Fruit fly (Drosophila melanogaster) whole organism, embryonic: ENCODE measurements around the gene CG3726.

Experiments used
- Asciz ChIP-seq: fragments of 200-800 bp; sonication (Bioruptor generic); optimal IDR thresholded peaks from 2 replicates; lab custom pipeline; 2017; ENCODE audit warnings: missing biosample characterization, mild to moderate bottlenecking, missing genetic modification characterization, missing genetic modification reagents
- BEAF-32 ChIP-seq: fragments of 200-800 bp; sonication (Bioruptor generic); optimal IDR thresholded peaks from 3 replicates; lab custom pipeline; 2017; ENCODE audit warnings: missing biosample characterization, missing genetic modification characterization, mild to moderate bottlenecking, moderate library complexity, missing genetic modification reagents
- C15 ChIP-seq: fragments of 200-800 bp; sonication (Bioruptor generic); IDR thresholded peaks from 3 replicates; pipeline ENCODE4 v1.3.6; 2022; ENCODE audit warnings: missing biosample characterization, missing genetic modification characterization
- CG1024 ChIP-seq: fragments of 200-800 bp; sonication (Bioruptor generic); IDR thresholded peaks from 2 replicates; pipeline ENCODE4 v1.3.6; 2022; ENCODE audit warnings: missing biosample characterization, missing genetic modification characterization
- CG10366 ChIP-seq: fragments of 200-800 bp; sonication (Bioruptor generic); IDR thresholded peaks from 2 replicates; pipeline ENCODE4 v1.3.6; 2022; ENCODE audit warnings: missing biosample characterization, missing genetic modification characterization
- CG11398 ChIP-seq: fragments of 200-800 bp; sonication (Bioruptor generic); optimal IDR thresholded peaks from 2 replicates; lab custom pipeline; 2016; ENCODE audit warnings: missing biosample characterization, missing genetic modification characterization
- CG11504 ChIP-seq: fragments of 200-800 bp; sonication (Bioruptor generic); optimal IDR thresholded peaks from 3 replicates; lab custom pipeline; 2019; ENCODE audit warnings: missing biosample characterization, mild to moderate bottlenecking, missing genetic modification characterization, moderate library complexity
- CG12391 ChIP-seq: fragments of 200-800 bp; sonication (Bioruptor generic); optimal IDR thresholded peaks from 3 replicates; lab custom pipeline; 2018; ENCODE audit warnings: missing biosample characterization, mild to moderate bottlenecking, missing genetic modification characterization, moderate library complexity
- CG12744 ChIP-seq: fragments of 200-800 bp; sonication (Bioruptor generic); optimal IDR thresholded peaks from 2 replicates; lab custom pipeline; 2016; ENCODE audit warnings: missing biosample characterization, missing genetic modification characterization
- CG15479 ChIP-seq: fragments of 200-800 bp; sonication (Bioruptor generic); optimal IDR thresholded peaks from 3 replicates; lab custom pipeline; 2019; ENCODE audit warnings: missing biosample characterization, mild to moderate bottlenecking, missing genetic modification characterization, moderate library complexity
- CG17328 ChIP-seq: fragments of 200-800 bp; sonication (Bioruptor generic); IDR thresholded peaks from 2 replicates; pipeline ENCODE4 v1.3.6; 2022; ENCODE audit warnings: missing biosample characterization, missing genetic modification characterization
- CG17612 ChIP-seq: fragments of 200-800 bp; sonication (Bioruptor generic); IDR thresholded peaks from 2 replicates; pipeline ENCODE4 v1.3.6; 2022; ENCODE audit warnings: missing biosample characterization, missing genetic modification characterization
- CG2712 ChIP-seq: fragments of 200-800 bp; optimal IDR thresholded peaks from 3 replicates; lab custom pipeline; 2019; ENCODE audit warnings: missing biosample characterization, mild to moderate bottlenecking, missing genetic modification characterization, moderate library complexity
- CG2889 ChIP-seq: fragments of 200-800 bp; sonication (Bioruptor generic); IDR thresholded peaks from 3 replicates; pipeline ENCODE4 v1.3.6; 2022; ENCODE audit warnings: missing biosample characterization, missing genetic modification characterization
- CG31388 ChIP-seq: fragments of 200-800 bp; sonication (Bioruptor generic); optimal IDR thresholded peaks from 2 replicates; lab custom pipeline; 2016; ENCODE audit warnings: missing biosample characterization, missing genetic modification characterization
- CG32767 ChIP-seq: fragments of 200-800 bp; sonication (Bioruptor generic); IDR thresholded peaks from 2 replicates; pipeline ENCODE4 v1.3.6; 2022; ENCODE audit warnings: missing biosample characterization, missing genetic modification characterization
- CG33213 ChIP-seq: fragments of 200-800 bp; sonication (Bioruptor generic); optimal IDR thresholded peaks from 3 replicates; lab custom pipeline; 2016; ENCODE audit warnings: missing biosample characterization, missing genetic modification characterization
- CG8290 ChIP-seq, 3 experiments: fragments of 200-800 bp; sonication (Bioruptor generic); optimal IDR thresholded peaks; 2 replicates each; lab custom pipeline; 2016 to 2019; ENCODE audit warnings: missing biosample characterization in 3 of 3, missing genetic modification characterization in 3 of 3, mild to moderate bottlenecking in 2 of 3, moderate library complexity in 1 of 3
- E2f2 ChIP-seq: fragments of 200-800 bp; sonication (Bioruptor generic); IDR thresholded peaks from 2 replicates; pipeline ENCODE4 v1.3.6; 2022; ENCODE audit warnings: missing biosample characterization, missing genetic modification characterization
- Fer3 ChIP-seq: fragments of 200-800 bp; sonication (Bioruptor generic); optimal IDR thresholded peaks from 2 replicates; lab custom pipeline; 2018; ENCODE audit warnings: missing biosample characterization, mild to moderate bottlenecking, missing genetic modification characterization, moderate library complexity
- Meics ChIP-seq: fragments of 200-800 bp; sonication (Bioruptor generic); optimal IDR thresholded peaks from 2 replicates; lab custom pipeline; 2017; ENCODE audit warnings: missing biosample characterization, mild to moderate bottlenecking, missing genetic modification characterization
- Pdp1 ChIP-seq, 2 experiments: fragments of 200-800 bp; sonication (Bioruptor generic); optimal IDR thresholded peaks; 3 replicates each; lab custom pipeline; 2016; ENCODE audit warnings: missing biosample characterization in 2 of 2, missing genetic modification characterization in 2 of 2, mild to moderate bottlenecking in 1 of 2, moderate library complexity in 1 of 2
- Sox102F ChIP-seq: fragments of 200-800 bp; sonication (Bioruptor generic); optimal IDR thresholded peaks from 2 replicates; lab custom pipeline; 2018; ENCODE audit warnings: missing biosample characterization, mild to moderate bottlenecking, missing genetic modification characterization, moderate library complexity
- Spps ChIP-seq: fragments of 200-800 bp; sonication (Bioruptor generic); optimal IDR thresholded peaks from 2 replicates; lab custom pipeline; 2018; ENCODE audit warnings: missing biosample characterization, mild to moderate bottlenecking, missing genetic modification characterization
- TFAM ChIP-seq: fragments of 200-800 bp; sonication (Bioruptor generic); optimal IDR thresholded peaks from 2 replicates; lab custom pipeline; 2017; ENCODE audit warnings: missing biosample characterization, missing genetic modification characterization, inconsistent platforms
- Trl ChIP-seq, 3 experiments: fragments of >200 bp in 2 of 3; fragments of 200-800 bp in 1 of 3; sonication (Bioruptor generic) in 1 of 3; optimal IDR thresholded peaks; 2 replicates in 1 of 3; 3 replicates in 2 of 3; lab custom pipeline; 2016 to 2017; ENCODE audit warnings: missing biosample characterization in 1 of 3, missing genetic modification characterization in 1 of 3
- al ChIP-seq: fragments of 200-800 bp; sonication (Bioruptor generic); IDR thresholded peaks from 2 replicates; pipeline ENCODE4 v1.3.6; 2022; ENCODE audit warnings: missing biosample characterization, missing genetic modification characterization
- dati ChIP-seq: fragments of 200-800 bp; sonication (Bioruptor generic); IDR thresholded peaks from 2 replicates; pipeline ENCODE4 v1.3.6; 2022; ENCODE audit warnings: missing biosample characterization, missing genetic modification characterization
- dm ChIP-seq: fragments of 200-800 bp; sonication (Bioruptor generic); optimal IDR thresholded peaks from 3 replicates; lab custom pipeline; 2016; ENCODE audit warnings: missing biosample characterization, missing genetic modification characterization
- dpn ChIP-seq, 2 experiments: fragments of 200-800 bp; sonication (Bioruptor generic); optimal IDR thresholded peaks; 3 replicates each; lab custom pipeline; 2016; ENCODE audit warnings: missing biosample characterization in 2 of 2, missing genetic modification characterization in 2 of 2
- gem ChIP-seq: fragments of 200-800 bp; sonication (Bioruptor generic); optimal IDR thresholded peaks from 2 replicates; lab custom pipeline; 2019; ENCODE audit warnings: missing biosample characterization, mild to moderate bottlenecking, missing genetic modification characterization, moderate library complexity
- gfzf ChIP-seq: fragments of 200-800 bp; sonication (Bioruptor generic); optimal IDR thresholded peaks from 2 replicates; lab custom pipeline; 2016; ENCODE audit warnings: missing biosample characterization, mild to moderate bottlenecking, missing genetic modification characterization, moderate library complexity
- ken ChIP-seq: fragments of 200-800 bp; sonication (Bioruptor generic); IDR thresholded peaks from 3 replicates; pipeline ENCODE4 v1.3.6; 2022; ENCODE audit warnings: missing biosample characterization, missing genetic modification characterization
- klu ChIP-seq: fragments of 200-800 bp; sonication (Bioruptor generic); IDR thresholded peaks from 2 replicates; pipeline ENCODE4 v1.3.6; 2022; ENCODE audit warnings: missing biosample characterization, missing genetic modification characterization
- lov ChIP-seq, 2 experiments: fragments of 200-800 bp in 1 of 2; fragments of >200 bp in 1 of 2; sonication (Bioruptor generic) in 1 of 2; IDR thresholded peaks in 1 of 2; optimal IDR thresholded peaks in 1 of 2; 2 replicates in 1 of 2; 3 replicates in 1 of 2; pipeline versions ENCODE4 v1.3.6 to Lab custom; 2017 to 2022; ENCODE audit warnings: missing biosample characterization in 1 of 2, missing genetic modification characterization in 1 of 2
- nerfin-2 ChIP-seq: fragments of 200-800 bp; sonication (Bioruptor generic); IDR thresholded peaks from 2 replicates; pipeline ENCODE4 v1.3.6; 2022; ENCODE audit warnings: missing biosample characterization, missing genetic modification characterization; ENCODE audit not compliant: partially characterized antibody
- nom ChIP-seq: fragments of 200-800 bp; sonication (Bioruptor generic); optimal IDR thresholded peaks from 2 replicates; lab custom pipeline; 2017; ENCODE audit warnings: missing biosample characterization, missing genetic modification characterization, mild to moderate bottlenecking, moderate library complexity, missing genetic modification reagents
- otp ChIP-seq: fragments of 200-800 bp; sonication (Bioruptor generic); IDR thresholded peaks from 3 replicates; pipeline ENCODE4, ENCODE4 v1.3.6; 2022; ENCODE audit warnings: missing biosample characterization, missing genetic modification characterization
- pb ChIP-seq: fragments of 200-800 bp; sonication (Bioruptor generic); optimal IDR thresholded peaks from 3 replicates; lab custom pipeline; 2016; ENCODE audit warnings: missing biosample characterization, missing genetic modification characterization
- prd ChIP-seq, 3 experiments: fragments of >200 bp in 2 of 3; fragments of 200-800 bp in 1 of 3; sonication (Bioruptor generic) in 1 of 3; optimal IDR thresholded peaks in 2 of 3; IDR thresholded peaks in 1 of 3; 2 replicates in 2 of 3; 3 replicates in 1 of 3; pipeline versions ENCODE4 v1.3.6 to Lab custom; 2017 to 2022; ENCODE audit warnings: missing biosample characterization in 1 of 3, missing genetic modification characterization in 1 of 3
- pum ChIP-seq: fragments of 200-800 bp; sonication (Bioruptor generic); optimal IDR thresholded peaks from 2 replicates; lab custom pipeline; 2016; ENCODE audit warnings: missing biosample characterization, missing genetic modification characterization
- repo ChIP-seq: fragments of 200-800 bp; sonication (Bioruptor generic); optimal IDR thresholded peaks from 2 replicates; lab custom pipeline; 2016; ENCODE audit warnings: missing biosample characterization, missing genetic modification characterization
- sisA ChIP-seq: fragments of 200-800 bp; sonication (Bioruptor generic); IDR thresholded peaks from 2 replicates; pipeline ENCODE4 v1.3.6; 2022; ENCODE audit warnings: missing biosample characterization, missing genetic modification characterization
- stwl ChIP-seq: fragments of 200-800 bp; sonication (Bioruptor generic); optimal IDR thresholded peaks from 3 replicates; lab custom pipeline; 2018; ENCODE audit warnings: missing biosample characterization, mild to moderate bottlenecking, missing genetic modification characterization, moderate library complexity
- tin ChIP-seq: fragments of 200-800 bp; sonication (Bioruptor generic); optimal IDR thresholded peaks from 3 replicates; lab custom pipeline; 2016; ENCODE audit warnings: missing biosample characterization, missing genetic modification characterization
- toy ChIP-seq: fragments of 200-800 bp; sonication (Bioruptor generic); IDR thresholded peaks from 2 replicates; pipeline ENCODE4 v1.3.6; 2022; ENCODE audit warnings: missing biosample characterization, missing genetic modification characterization
- trh ChIP-seq: fragments of 200-800 bp; sonication (Bioruptor generic); optimal IDR thresholded peaks from 2 replicates; lab custom pipeline; 2016; ENCODE audit warnings: missing biosample characterization, missing genetic modification characterization
- zf30C ChIP-seq: fragments of 200-800 bp; sonication (Bioruptor generic); optimal IDR thresholded peaks from 3 replicates; lab custom pipeline; 2018; ENCODE audit warnings: missing biosample characterization, mild to moderate bottlenecking, missing genetic modification characterization
- zfh1 ChIP-seq: fragments of 200-800 bp; sonication (Bioruptor generic); IDR thresholded peaks from 3 replicates; pipeline ENCODE4 v1.3.6; 2022; ENCODE audit warnings: missing biosample characterization, missing genetic modification characterization

Gene CG3726

DNA sequence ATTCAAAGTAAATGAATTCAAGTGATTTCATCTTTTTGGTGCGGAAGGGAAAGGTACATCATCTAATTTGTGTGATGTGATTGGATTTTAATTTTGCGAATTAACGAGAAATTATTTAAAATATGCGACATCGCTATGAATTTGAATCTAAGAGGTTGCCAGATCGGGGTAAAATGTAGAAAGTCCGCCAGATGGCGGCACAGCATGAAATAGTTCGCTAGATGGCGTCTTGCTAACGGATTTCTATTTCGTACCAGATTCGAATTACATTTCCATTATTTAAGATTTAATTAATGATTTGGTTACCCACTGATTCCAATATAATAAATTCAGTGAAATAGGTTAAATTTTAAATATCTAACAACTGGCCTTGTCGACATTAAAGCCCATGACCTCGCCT is 33.5 kb upstream of the CG3726 start (continued):
- TF ChIP-seq Trl (optimal IDR thresholded peaks at IDR 0.05; lab: Kevin White, UChicago) (no peak), Trl (GFP tag; optimal IDR thresholded peaks at IDR 0.05; lab: Kevin White, UChicago) (peak; percentile 43), Pdp1 (GFP tag; optimal IDR thresholded peaks at IDR 0.05; lab: Kevin White, UChicago) (peak; percentile 20 to 32), tin (peak; percentile 56), CG2889 (no peak), dati (GFP tag; lab: Robert Waterston, UW) (no peak), CG1024 (GFP tag; lab: Robert Waterston, UW) (no peak), CG17612 (GFP tag; lab: Robert Waterston, UW) (no peak), CG31388 (GFP tag; lab: Kevin White, UChicago) (no peak), pb (GFP tag; lab: Kevin White, UChicago) (peak; percentile 13), CG12391 (tag; lab: Kevin White, UChicago) (peak; percentile 36), CG2712 (tag; lab: Kevin White, UChicago) (peak; percentile 46), CG17328 (GFP tag; lab: Robert Waterston, UW) (peak; percentile 26; the same call in 1 of the 2 replicates), gem (tag; lab: Kevin White, UChicago) (peak; percentile 30), CG11398 (GFP tag; lab: Kevin White, UChicago) (no peak), klu (GFP tag; lab: Robert Waterston, UW) (no peak), CG33213 (GFP tag; lab: Kevin White, UChicago) (peak; percentile 47), Fer3 (tag; lab: Kevin White, UChicago) (peak; percentile 15), lov (optimal IDR thresholded peaks at IDR 0.05; lab: Kevin White, UChicago) (no peak), lov (GFP tag; IDR thresholded peaks at IDR 0.05; lab: Robert Waterston, UW) (no peak), TFAM (no peak), dpn (GFP tag; optimal IDR thresholded peaks at IDR 0.05; lab: Kevin White, UChicago) (peak; percentile 37 to 59), pum (GFP tag; lab: Kevin White, UChicago) (peak; percentile 31), CG15479 (GFP tag; lab: Kevin White, UChicago) (peak; percentile 24), prd (optimal IDR thresholded peaks at IDR 0.05; lab: Kevin White, UChicago) (no peak), prd (GFP tag; IDR thresholded peaks at IDR 0.05; lab: Robert Waterston, UW) (peak; percentile 40; the same call in 1 of the 3 replicates), Sox102F (GFP tag; lab: Kevin White, UChicago) (peak; percentile 21), BEAF-32 (GFP tag; lab: Kevin White, UChicago) (peak; percentile 24), C15 (GFP tag; lab: Robert Waterston, UW) (no peak), toy (GFP tag; lab: Robert Waterston, UW) (no peak), otp (GFP tag; lab: Robert Waterston, UW) (0 out of 3 replicates have a peak, but pooled peaks have one; percentile 32), Asciz (no peak), repo (GFP tag; lab: Kevin White, UChicago) (peak; percentile 10), nerfin-2 (no peak), gfzf (GFP tag; lab: Kevin White, UChicago) (peak; percentile 23), stwl (tag; lab: Kevin White, UChicago) (peak; percentile 61), CG10366 (GFP tag; lab: Robert Waterston, UW) (no peak), zf30C (GFP tag; lab: Kevin White, UChicago) (no peak), E2f2 (GFP tag; lab: Robert Waterston, UW) (peak; percentile 87), nom (GFP tag; lab: Kevin White, UChicago) (no peak), Spps (tag; lab: Kevin White, UChicago) (no peak), al (GFP tag; lab: Robert Waterston, UW) (no peak), dm (no peak), trh (GFP tag; lab: Kevin White, UChicago) (no peak), ken (peak; percentile 57; the same call in 2 of the 3 replicates), CG12744 (GFP tag; lab: Kevin White, UChicago) (peak; percentile 10), CG32767 (GFP tag; lab: Robert Waterston, UW) (no peak), zfh1 (GFP tag; lab: Robert Waterston, UW) (peak; percentile 60; the same call in 2 of the 3 replicates), sisA (GFP tag; lab: Robert Waterston, UW) (0 out of 2 replicates have a peak, but pooled peaks have one; percentile 24), CG8290 (GFP tag; optimal IDR thresholded peaks at IDR 0.05; lab: Kevin White, UChicago) (peak; percentile 44), CG8290 (tag; optimal IDR thresholded peaks at IDR 0.05; lab: Kevin White, UChicago) (peak in 1 of 2 experiments; percentile 67), Meics (GFP tag; lab: Kevin White, UChicago) (peak; percentile 46), CG11504 (tag; lab: Kevin White, UChicago) (peak; percentile 47)
